Worm (Caenorhabditis elegans) whole organism, midembryonic: ENCODE data around the gene F10E7.2.
A peak's percentile ranks its signal among the peaks of the same experiment; 100 is the strongest.

ENCODE experiments used
- T22C8.4 ChIP-seq: fragments of 200-800 bp; sonication (Bioruptor generic); IDR thresholded peaks from 2 replicates; pipeline ENCODE4 v1.3.6; 2022; ENCODE audit warnings: missing genetic modification characterization, missing compliant biosample characterization
- cog-1 ChIP-seq: sonication (generic microtip); optimal IDR thresholded peaks from 2 replicates; lab custom pipeline; 2016; ENCODE audit warnings: missing genetic modification characterization, missing compliant biosample characterization
- flt-1 ChIP-seq: fragments of 200-800 bp; sonication (Bioruptor generic); IDR thresholded peaks from 2 replicates; pipeline ENCODE4 v1.3.6; 2022; ENCODE audit warnings: missing genetic modification characterization, missing compliant biosample characterization
- klf-2 ChIP-seq: fragments of 200-800 bp; sonication (Bioruptor generic); conservative IDR thresholded peaks from 2 replicates; pipeline ENCODE4 v1.3.6; 2022; ENCODE audit warnings: missing genetic modification reagents, missing genetic modification characterization, missing compliant biosample characterization
- med-1 ChIP-seq: sonication (generic microtip); optimal IDR thresholded peaks from 2 replicates; lab custom pipeline; 2017; ENCODE audit warnings: missing genetic modification characterization, mild to moderate bottlenecking, missing compliant biosample characterization, antibody characterized with exemption, missing genetic modification reagents; ENCODE audit not compliant: insufficient read depth
- ref-1 ChIP-seq: fragments of 200-800 bp; sonication (Bioruptor generic); conservative IDR thresholded peaks from 2 replicates; pipeline ENCODE4 v1.3.6; 2022; ENCODE audit warnings: missing genetic modification reagents, missing genetic modification characterization, missing compliant biosample characterization
- tab-1 ChIP-seq: fragments of 200-800 bp; sonication (Bioruptor generic); IDR thresholded peaks from 2 replicates; pipeline ENCODE4 v1.3.6; 2022; ENCODE audit warnings: missing genetic modification characterization, missing compliant biosample characterization
- ztf-23 ChIP-seq: fragments of 200-800 bp; sonication (Bioruptor generic); IDR thresholded peaks from 2 replicates; pipeline ENCODE4 v1.3.6; 2022; ENCODE audit warnings: missing genetic modification reagents, missing genetic modification characterization, missing compliant biosample characterization
- ztf-29 ChIP-seq: fragments of 200-800 bp; sonication (Bioruptor generic); IDR thresholded peaks from 2 replicates; pipeline ENCODE4 v1.3.6; 2022; ENCODE audit warnings: missing genetic modification reagents, missing genetic modification characterization, missing compliant biosample characterization

Gene F10E7.2

DNA sequence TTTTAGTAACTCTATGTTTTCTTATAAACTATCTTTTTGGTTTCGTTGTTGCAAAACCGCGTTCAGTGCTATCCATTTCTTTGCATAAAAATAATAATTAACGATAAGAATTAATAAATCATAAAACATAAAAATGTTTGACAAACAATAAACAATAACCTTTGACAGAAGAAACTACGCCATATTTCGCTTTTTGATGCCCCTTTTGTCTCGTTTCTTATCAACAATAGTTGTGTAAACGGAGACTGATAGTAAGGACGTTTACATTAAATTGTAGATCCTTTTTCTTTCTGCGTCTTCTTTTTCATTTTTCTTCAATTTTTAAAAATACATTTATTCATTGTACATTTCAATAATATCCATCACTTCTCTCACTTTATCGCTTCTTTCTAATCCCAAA lies 17.0 kb downstream of the F10E7.2 start:
- TF ChIP-seq ztf-29 (no peak), tab-1 (no peak)

DNA sequence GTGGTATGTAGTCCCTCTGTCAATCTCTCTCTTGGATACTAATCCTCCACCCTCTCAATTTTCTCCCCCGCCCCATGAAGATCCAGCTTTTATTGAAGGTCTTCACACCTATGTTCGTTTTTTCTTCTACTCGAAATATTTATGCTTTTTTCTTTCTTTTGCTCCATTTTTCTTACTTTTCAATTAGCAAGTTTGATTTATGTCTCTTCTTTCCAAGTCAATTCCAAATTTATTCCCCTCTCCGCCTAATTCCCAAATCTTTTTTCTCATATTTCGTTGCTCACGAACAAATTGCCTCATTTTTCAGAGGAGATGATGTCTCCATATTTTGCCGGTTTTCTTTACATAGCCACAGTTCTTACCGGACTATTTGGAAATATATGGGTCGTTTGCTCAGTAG lies 22.3 kb downstream of the F10E7.2 start, which contains the start of gene npr-31:
npr-31 (plus strand) TSS at position 301 of the 400 bp plus-strand sequence.
- no peak for TF ChIP-seq med-1 (GFP tag; lab: Kevin White, UChicago)
- no peak for TF ChIP-seq klf-2 (GFP tag; lab: Robert Waterston, UW)
- TF ChIP-seq cog-1 (tag; lab: Kevin White, UChicago): no peak
- no peak for TF ChIP-seq ztf-29
- no peak for TF ChIP-seq tab-1
- no peak for TF ChIP-seq flt-1
- no peak for TF ChIP-seq T22C8.4

DNA sequence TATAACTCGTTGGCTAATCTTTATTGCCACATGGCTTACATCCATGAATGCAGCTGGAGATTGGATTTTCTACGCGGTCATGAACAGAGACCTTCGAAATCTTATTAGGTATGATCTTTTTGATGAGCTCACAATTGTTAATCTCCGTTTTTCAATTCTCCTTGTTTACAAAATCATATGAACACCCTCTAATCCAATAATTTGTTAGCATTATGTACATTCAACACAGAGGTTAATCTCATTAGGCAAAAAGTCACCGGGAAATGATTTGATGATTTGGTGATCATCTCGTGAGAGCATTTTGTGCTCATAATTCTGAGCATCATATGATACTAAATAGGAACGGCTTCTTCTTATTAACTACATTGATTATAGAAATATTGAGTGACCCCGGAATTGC lies 24.2 kb downstream of the F10E7.2 start:
- TF ChIP-seq cog-1 (tag; lab: Kevin White, UChicago) (no peak), ref-1 (GFP tag; lab: Robert Waterston, UW) (no peak), ztf-29 (no peak), flt-1 (no peak), med-1 (GFP tag; lab: Kevin White, UChicago) (no peak), ztf-23 (no peak), klf-2 (GFP tag; lab: Robert Waterston, UW) (no peak), tab-1 (no peak)

ce11 chrII:7147550-7147949 lies 25.5 kb downstream of the F10E7.2 start:
- TF ChIP-seq T22C8.4 (no peak), ztf-23 (no peak), med-1 (GFP tag; lab: Kevin White, UChicago) (no peak), cog-1 (tag; lab: Kevin White, UChicago) (no peak), ztf-29 (no peak), ref-1 (GFP tag; lab: Robert Waterston, UW) (no peak), flt-1 (no peak), klf-2 (GFP tag; lab: Robert Waterston, UW) (no peak), tab-1 (no peak)

DNA sequence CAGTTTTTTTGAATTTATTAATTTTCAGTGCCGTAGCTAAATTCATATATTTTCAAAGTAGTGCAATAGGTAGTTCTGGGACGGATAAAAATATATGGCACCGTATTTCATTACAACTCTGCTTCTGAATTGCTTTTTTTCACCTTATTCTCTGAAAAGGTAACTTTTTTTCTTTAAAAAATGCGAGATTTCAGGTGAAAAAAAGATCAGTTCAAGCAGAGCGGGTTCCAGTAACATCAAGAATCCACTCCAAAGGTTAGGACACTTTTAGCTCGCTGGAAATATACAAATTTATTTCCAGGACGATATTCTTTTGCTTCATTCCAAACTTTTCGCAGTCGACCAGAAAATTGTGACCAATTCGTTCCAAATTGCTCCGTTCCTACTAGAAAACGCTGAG lies 26.1 kb downstream of the F10E7.2 start, which contains the start of gene T07F8.1:
T07F8.1 (plus strand) TSS at position 301 of the 400 bp plus-strand sequence.
- TF ChIP-seq cog-1 (tag; lab: Kevin White, UChicago) (no peak), ztf-29 (no peak), med-1 (GFP tag; lab: Kevin White, UChicago) (no peak), ref-1 (GFP tag; lab: Robert Waterston, UW) (no peak), T22C8.4 (no peak), tab-1 (no peak), klf-2 (GFP tag; lab: Robert Waterston, UW) (no peak), flt-1 (no peak), ztf-23 (no peak)

DNA sequence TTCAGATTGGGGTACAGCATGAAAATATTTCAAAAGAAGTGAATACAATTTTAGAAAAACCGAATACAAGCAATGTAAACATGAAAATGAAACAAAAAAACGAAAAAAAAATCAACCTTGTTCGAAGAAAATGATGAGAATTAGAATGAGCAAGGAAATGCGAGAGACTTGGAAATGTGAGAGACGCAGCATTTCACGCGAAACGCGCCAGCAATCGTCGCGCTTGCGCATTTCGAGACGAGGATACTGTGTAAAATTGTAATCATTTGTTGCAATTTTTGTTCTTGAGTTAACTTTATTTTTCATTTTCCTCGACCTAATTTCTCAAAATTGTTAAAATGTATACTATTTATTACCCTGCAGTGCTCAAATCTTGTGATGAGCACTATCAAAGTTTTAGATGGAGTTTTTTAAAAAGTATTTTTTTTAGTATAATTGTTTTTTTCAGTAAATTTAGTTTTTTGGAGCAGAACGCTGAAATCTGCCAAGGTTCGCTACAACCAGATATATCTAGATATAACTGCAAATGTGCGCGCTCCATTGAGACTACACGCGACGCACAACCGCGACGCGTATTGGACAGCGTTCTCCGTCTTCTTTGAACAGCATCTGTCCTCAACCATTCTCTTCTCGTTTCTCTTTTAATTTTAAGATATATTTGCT lies 30.1 kb downstream of the F10E7.2 start, which contains the start of gene fust-1:
fust-1 (plus strand) TSS at position 613 of the 663 bp plus-strand sequence.
- TF ChIP-seq ztf-29: no peak
- peak; percentile 94 for TF ChIP-seq cog-1 (tag; lab: Kevin White, UChicago)
- peak; percentile 72; the same call in 1 of the 2 replicates for TF ChIP-seq tab-1
- TF ChIP-seq ztf-23: peak; percentile 87
- TF ChIP-seq T22C8.4: no peak
- peak; percentile 56 for TF ChIP-seq med-1 (GFP tag; lab: Kevin White, UChicago)
- peak; percentile 69; the same call in 1 of the 2 replicates for TF ChIP-seq klf-2 (GFP tag; lab: Robert Waterston, UW)
- peak; percentile 84 for TF ChIP-seq flt-1
- TF ChIP-seq ref-1 (GFP tag; lab: Robert Waterston, UW): no peak

- TF ChIP-seq flt-1 (no peak), ref-1 (GFP tag; lab: Robert Waterston, UW) (no peak), tab-1 (no peak), cog-1 (tag; lab: Kevin White, UChicago) (no peak), ztf-29 (no peak), med-1 (GFP tag; lab: Kevin White, UChicago) (no peak), ztf-23 (no peak), T22C8.4 (no peak), klf-2 (GFP tag; lab: Robert Waterston, UW) (no peak)
These were observed 32.7 kb downstream of the F10E7.2 start for ce11 chrII:7154711-7155110.

- TF ChIP-seq ztf-29 (no peak), flt-1 (no peak), ztf-23 (no peak), med-1 (GFP tag; lab: Kevin White, UChicago) (no peak), ref-1 (GFP tag; lab: Robert Waterston, UW) (no peak), tab-1 (no peak), cog-1 (tag; lab: Kevin White, UChicago) (no peak), T22C8.4 (no peak), klf-2 (GFP tag; lab: Robert Waterston, UW) (no peak)
These were observed 33.4 kb downstream of the F10E7.2 start, which contains the start of gene C27H5.2 for ce11 chrII:7155392-7155791. Gene C27H5.2 (plus strand): TSS chrII:7155581.

DNA sequence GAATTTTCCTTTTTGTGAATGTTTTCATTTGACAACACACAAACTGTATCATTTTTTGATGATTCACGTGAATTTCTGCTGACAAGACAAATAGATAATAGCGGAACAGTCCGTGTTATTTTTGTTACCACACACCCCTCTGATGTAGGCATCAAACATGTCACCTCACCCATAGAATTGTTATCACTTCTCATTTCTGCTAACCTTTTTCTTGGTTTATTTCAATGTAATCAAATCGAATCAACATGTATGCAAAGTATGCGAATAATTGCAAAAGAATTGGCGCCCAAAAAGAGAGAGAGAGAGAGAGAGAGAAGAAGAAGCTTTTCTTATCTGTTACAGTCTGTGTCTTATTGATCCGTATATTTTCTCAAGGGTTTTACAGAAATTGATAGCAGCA lies 35.4 kb downstream of the F10E7.2 start:
- TF ChIP-seq tab-1 (no peak), cog-1 (tag; lab: Kevin White, UChicago) (no peak), ref-1 (GFP tag; lab: Robert Waterston, UW) (no peak), flt-1 (no peak), T22C8.4 (no peak), ztf-23 (no peak), ztf-29 (no peak), med-1 (GFP tag; lab: Kevin White, UChicago) (no peak), klf-2 (GFP tag; lab: Robert Waterston, UW) (no peak)

- TF ChIP-seq tab-1: no peak
These were observed 39.5 kb downstream of the F10E7.2 start, which contains the start of gene C27H5.12 for ce11 chrII:7161512-7161911. Gene C27H5.12 (minus strand): TSS chrII:7161612.
